Fruit fly (Drosophila melanogaster) whole organism, prepupa: Measurements from ENCODE around the gene CG3168.

Experiments used
- Blimp-1 ChIP-seq: fragments of 200-800 bp; sonication (Bioruptor generic); optimal IDR thresholded peaks from 3 replicates; lab custom pipeline; 2017; ENCODE audit warnings: missing biosample characterization, missing genetic modification characterization, mild to moderate bottlenecking, moderate library complexity, missing genetic modification reagents
- CG10631 ChIP-seq: fragments of 200-800 bp; sonication (Bioruptor generic); optimal IDR thresholded peaks from 2 replicates; lab custom pipeline; 2016; ENCODE audit warnings: missing biosample characterization, missing genetic modification characterization
- CG10669 ChIP-seq: fragments of 200-800 bp; sonication (Bioruptor generic); optimal IDR thresholded peaks from 3 replicates; lab custom pipeline; 2018; ENCODE audit warnings: missing biosample characterization, mild to moderate bottlenecking, missing genetic modification characterization, moderate library complexity
- CG11762 ChIP-seq: fragments of 200-800 bp; sonication (Bioruptor generic); optimal IDR thresholded peaks from 3 replicates; lab custom pipeline; 2016; ENCODE audit warnings: missing biosample characterization, missing genetic modification characterization; ENCODE audit not compliant: insufficient read depth
- CG11902 ChIP-seq: fragments of 200-800 bp; sonication (Bioruptor generic); optimal IDR thresholded peaks from 3 replicates; lab custom pipeline; 2016; ENCODE audit warnings: missing biosample characterization, missing genetic modification characterization
- CG15336 ChIP-seq: fragments of 200-800 bp; sonication (Bioruptor generic); IDR thresholded peaks from 2 replicates; pipeline ENCODE4 v1.3.6; 2022; ENCODE audit warnings: missing biosample characterization, missing genetic modification characterization
- CG1621 ChIP-seq: fragments of 200-800 bp; sonication (Bioruptor generic); optimal IDR thresholded peaks from 3 replicates; lab custom pipeline; 2018; ENCODE audit warnings: missing biosample characterization, mild to moderate bottlenecking, missing genetic modification characterization
- CG16779 ChIP-seq: fragments of 200-800 bp; sonication (Bioruptor generic); optimal IDR thresholded peaks from 3 replicates; lab custom pipeline; 2017; ENCODE audit warnings: missing biosample characterization, mild to moderate bottlenecking, missing genetic modification characterization
- CG3032 ChIP-seq: fragments of 200-800 bp; optimal IDR thresholded peaks from 2 replicates; lab custom pipeline; 2019; ENCODE audit warnings: missing biosample characterization, mild to moderate bottlenecking, missing genetic modification characterization, moderate library complexity
- CG34406 ChIP-seq: fragments of 200-800 bp; sonication (Bioruptor generic); optimal IDR thresholded peaks from 3 replicates; lab custom pipeline; 2016; ENCODE audit warnings: missing biosample characterization, missing genetic modification characterization
- CG3919 ChIP-seq: fragments of 200-800 bp; sonication (Bioruptor generic); optimal IDR thresholded peaks from 3 replicates; lab custom pipeline; 2016; ENCODE audit warnings: missing biosample characterization, missing genetic modification characterization
- CG4318 ChIP-seq: fragments of 200-800 bp; sonication (Bioruptor generic); optimal IDR thresholded peaks from 3 replicates; lab custom pipeline; 2017; ENCODE audit warnings: missing biosample characterization, mild to moderate bottlenecking, missing genetic modification characterization
- CG6163 ChIP-seq: fragments of 200-800 bp; sonication (Bioruptor generic); IDR thresholded peaks from 3 replicates; pipeline ENCODE4 v1.3.6; 2022; ENCODE audit warnings: missing biosample characterization, missing genetic modification characterization
- CG6276 ChIP-seq: fragments of 200-800 bp; sonication (Bioruptor generic); optimal IDR thresholded peaks from 2 replicates; lab custom pipeline; 2017; ENCODE audit warnings: missing biosample characterization, mild to moderate bottlenecking, missing genetic modification characterization
- CG6808 ChIP-seq: fragments of 200-800 bp; sonication (Bioruptor generic); optimal IDR thresholded peaks from 3 replicates; lab custom pipeline; 2017; ENCODE audit warnings: missing biosample characterization, missing genetic modification characterization, mild to moderate bottlenecking, moderate library complexity, missing genetic modification reagents
- CG6854 ChIP-seq: fragments of 200-800 bp; sonication (Bioruptor generic); optimal IDR thresholded peaks from 2 replicates; lab custom pipeline; 2017; ENCODE audit warnings: missing biosample characterization, mild to moderate bottlenecking, missing genetic modification characterization
- CG7368 ChIP-seq: fragments of 200-800 bp; sonication (Bioruptor generic); optimal IDR thresholded peaks from 3 replicates; lab custom pipeline; 2016; ENCODE audit warnings: missing biosample characterization, missing genetic modification characterization
- CG8119 ChIP-seq: fragments of 200-800 bp; sonication (Bioruptor generic); IDR thresholded peaks from 3 replicates; pipeline ENCODE4 v1.3.6; 2022; ENCODE audit warnings: missing biosample characterization, missing genetic modification characterization
- CG8319 ChIP-seq: fragments of 200-800 bp; sonication (Bioruptor generic); optimal IDR thresholded peaks from 3 replicates; lab custom pipeline; 2016; ENCODE audit warnings: missing biosample characterization, missing genetic modification characterization
- CG8632 ChIP-seq: fragments of 200-800 bp; sonication (Bioruptor generic); optimal IDR thresholded peaks from 3 replicates; lab custom pipeline; 2016; ENCODE audit warnings: missing biosample characterization, missing genetic modification characterization
- Eip75B ChIP-seq: fragments of 200-800 bp; sonication (Bioruptor generic); optimal IDR thresholded peaks from 3 replicates; lab custom pipeline; 2016; ENCODE audit warnings: missing biosample characterization, missing genetic modification characterization
- Eip78C ChIP-seq: fragments of 200-800 bp; sonication (Bioruptor generic); peaks from one replicate; lab custom pipeline; 2016; ENCODE audit warnings: missing biosample characterization, missing genetic modification characterization
- Eip93F ChIP-seq: fragments of 200-800 bp; sonication (Bioruptor generic); optimal IDR thresholded peaks from 2 replicates; lab custom pipeline; 2016; ENCODE audit warnings: missing biosample characterization, mild to moderate bottlenecking, missing genetic modification characterization
- Ets96B ChIP-seq: fragments of 200-800 bp; optimal IDR thresholded peaks from 2 replicates; lab custom pipeline; 2019; ENCODE audit warnings: missing biosample characterization, mild to moderate bottlenecking, missing genetic modification characterization, moderate library complexity
- Gug ChIP-seq: fragments of 200-800 bp; sonication (Bioruptor generic); IDR thresholded peaks from 2 replicates; pipeline ENCODE4 v1.3.6; 2022; ENCODE audit warnings: missing biosample characterization, missing genetic modification characterization
- Hr38 ChIP-seq: sonication (Bioruptor generic); optimal IDR thresholded peaks from 2 replicates; lab custom pipeline; 2016; ENCODE audit warnings: missing biosample characterization, missing genetic modification characterization
- Hr39 ChIP-seq: fragments of 200-800 bp; sonication (Bioruptor generic); optimal IDR thresholded peaks from 2 replicates; lab custom pipeline; 2016; ENCODE audit warnings: missing biosample characterization, missing genetic modification characterization
- Hr4 ChIP-seq: fragments of 200-800 bp; sonication (Bioruptor generic); optimal IDR thresholded peaks from 3 replicates; lab custom pipeline; 2016; ENCODE audit warnings: missing biosample characterization, missing genetic modification characterization
- Lpt ChIP-seq: fragments of 200-800 bp; sonication (Bioruptor generic); optimal IDR thresholded peaks from 3 replicates; lab custom pipeline; 2016; ENCODE audit warnings: missing biosample characterization, missing genetic modification characterization
- Met ChIP-seq: fragments of 200-800 bp; sonication (Bioruptor generic); optimal IDR thresholded peaks from 3 replicates; lab custom pipeline; 2016; ENCODE audit warnings: missing biosample characterization, missing genetic modification characterization
- OdsH ChIP-seq: fragments of 200-800 bp; sonication (Bioruptor generic); optimal IDR thresholded peaks from 3 replicates; lab custom pipeline; 2016; ENCODE audit warnings: missing biosample characterization, missing genetic modification characterization
- Smox ChIP-seq: fragments of 200-800 bp; sonication (Bioruptor generic); optimal IDR thresholded peaks from 3 replicates; lab custom pipeline; 2016; ENCODE audit warnings: missing biosample characterization, missing genetic modification characterization
- Sox102F ChIP-seq: fragments of 200-800 bp; sonication (Bioruptor generic); optimal IDR thresholded peaks from 2 replicates; lab custom pipeline; 2016; ENCODE audit warnings: missing biosample characterization, mild to moderate bottlenecking, missing genetic modification characterization
- Sox14 ChIP-seq: fragments of 200-800 bp; sonication (Bioruptor generic); optimal IDR thresholded peaks from 3 replicates; lab custom pipeline; 2016; ENCODE audit warnings: missing biosample characterization, missing genetic modification characterization
- Sox15 ChIP-seq: fragments of 200-800 bp; sonication (Bioruptor generic); optimal IDR thresholded peaks from 3 replicates; lab custom pipeline; 2016; ENCODE audit warnings: missing biosample characterization, missing genetic modification characterization
- achi ChIP-seq: fragments of 200-800 bp; sonication (Bioruptor generic); optimal IDR thresholded peaks from 3 replicates; lab custom pipeline; 2016; ENCODE audit warnings: missing biosample characterization, missing genetic modification characterization
- acj6 ChIP-seq: fragments of 200-800 bp; sonication (Bioruptor generic); optimal IDR thresholded peaks from 3 replicates; lab custom pipeline; 2016; ENCODE audit warnings: missing biosample characterization, missing genetic modification characterization
- cyc ChIP-seq: fragments of 200-800 bp; sonication (Bioruptor generic); optimal IDR thresholded peaks from 3 replicates; lab custom pipeline; 2016; ENCODE audit warnings: missing biosample characterization, missing genetic modification characterization
- dac ChIP-seq: fragments of 200-800 bp; sonication (Bioruptor generic); optimal IDR thresholded peaks from 2 replicates; lab custom pipeline; 2017; ENCODE audit warnings: missing biosample characterization, mild to moderate bottlenecking, missing genetic modification characterization
- eg ChIP-seq: fragments of 200-800 bp; sonication (Bioruptor generic); IDR thresholded peaks from 3 replicates; pipeline ENCODE4 v1.3.6; 2022; ENCODE audit warnings: missing biosample characterization, missing genetic modification characterization
- fd59A ChIP-seq: fragments of 200-800 bp; sonication (Bioruptor generic); optimal IDR thresholded peaks from 2 replicates; lab custom pipeline; 2017; ENCODE audit warnings: missing biosample characterization, mild to moderate bottlenecking, missing genetic modification characterization, missing genetic modification reagents
- fkh ChIP-seq: fragments of 200-800 bp; sonication (Bioruptor generic); optimal IDR thresholded peaks from 3 replicates; lab custom pipeline; 2017; ENCODE audit warnings: missing biosample characterization, mild to moderate bottlenecking, missing genetic modification characterization, moderate library complexity
- lz ChIP-seq: fragments of 200-800 bp; sonication (Bioruptor generic); optimal IDR thresholded peaks from 3 replicates; lab custom pipeline; 2016; ENCODE audit warnings: missing biosample characterization, missing genetic modification characterization
- pdm3 ChIP-seq: fragments of 200-800 bp; sonication (Bioruptor generic); optimal IDR thresholded peaks from 3 replicates; lab custom pipeline; 2016; ENCODE audit warnings: missing biosample characterization, missing genetic modification characterization
- salr ChIP-seq, 2 experiments: fragments of 200-800 bp; sonication (Bioruptor generic); optimal IDR thresholded peaks; 3 replicates each; lab custom pipeline; 2016 to 2018; ENCODE audit warnings: missing biosample characterization in 2 of 2, missing genetic modification characterization in 2 of 2, mild to moderate bottlenecking in 1 of 2
- svp ChIP-seq: fragments of 200-800 bp; sonication (Bioruptor generic); peaks from one replicate; lab custom pipeline; 2016; ENCODE audit warnings: missing biosample characterization, missing genetic modification characterization
- topi ChIP-seq: fragments of 200-800 bp; sonication (Bioruptor generic); optimal IDR thresholded peaks from 3 replicates; lab custom pipeline; 2016; ENCODE audit warnings: missing biosample characterization, missing genetic modification characterization
- vri ChIP-seq: fragments of 200-800 bp; sonication (Bioruptor generic); optimal IDR thresholded peaks from 3 replicates; lab custom pipeline; 2016; ENCODE audit warnings: missing biosample characterization, mild to moderate bottlenecking, missing genetic modification characterization

The CG3168 gene

DNA sequence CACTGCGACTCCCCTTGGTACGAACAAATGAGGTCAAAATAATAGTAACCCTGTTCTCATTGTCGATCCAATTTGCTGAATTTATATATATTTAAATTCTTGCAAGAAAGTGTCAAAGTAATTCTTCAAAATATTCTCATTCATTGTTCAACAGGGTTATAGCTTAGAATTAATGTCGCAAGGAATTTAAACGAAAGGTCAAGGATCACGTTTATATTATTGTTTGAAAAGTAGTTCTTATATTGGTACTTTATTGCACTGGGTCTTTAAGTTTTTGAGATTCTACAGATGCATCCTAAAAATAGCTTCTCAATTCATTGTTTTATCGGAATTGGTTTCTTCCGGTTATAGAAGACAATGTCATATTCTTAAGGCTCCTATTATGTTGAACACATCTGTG, 35.8 kb downstream of the CG3168 start (continued):
- TF ChIP-seq cyc (GFP tag; lab: Kevin White, UChicago), result no peak
- TF ChIP-seq Eip78C, result peak; percentile 70
- TF ChIP-seq CG6854 (GFP tag; lab: Kevin White, UChicago), result no peak
- no peak for TF ChIP-seq Gug
- no peak for TF ChIP-seq eg (GFP tag; lab: Robert Waterston, UW)
- TF ChIP-seq Smox (GFP tag; lab: Kevin White, UChicago), result no peak
- no peak for TF ChIP-seq Sox15
- no peak for TF ChIP-seq Lpt (GFP tag; lab: Kevin White, UChicago)
- no peak for TF ChIP-seq Blimp-1 (GFP tag; lab: Kevin White, UChicago)
- TF ChIP-seq CG34406 (GFP tag; lab: Kevin White, UChicago), result no peak
- no peak for TF ChIP-seq Eip93F (GFP tag; lab: Kevin White, UChicago)
- TF ChIP-seq CG6163, result no peak
- peak; percentile 28 for TF ChIP-seq svp (GFP tag; lab: Kevin White, UChicago)
- TF ChIP-seq fkh (GFP tag; lab: Kevin White, UChicago), result no peak
- no peak for TF ChIP-seq CG3919
- peak; percentile 47 for TF ChIP-seq fd59A
- no peak for TF ChIP-seq vri (GFP tag; lab: Kevin White, UChicago)
- TF ChIP-seq OdsH (GFP tag; lab: Kevin White, UChicago), result peak; percentile 19
- TF ChIP-seq, all 60 proteins: peak for 21

DNA sequence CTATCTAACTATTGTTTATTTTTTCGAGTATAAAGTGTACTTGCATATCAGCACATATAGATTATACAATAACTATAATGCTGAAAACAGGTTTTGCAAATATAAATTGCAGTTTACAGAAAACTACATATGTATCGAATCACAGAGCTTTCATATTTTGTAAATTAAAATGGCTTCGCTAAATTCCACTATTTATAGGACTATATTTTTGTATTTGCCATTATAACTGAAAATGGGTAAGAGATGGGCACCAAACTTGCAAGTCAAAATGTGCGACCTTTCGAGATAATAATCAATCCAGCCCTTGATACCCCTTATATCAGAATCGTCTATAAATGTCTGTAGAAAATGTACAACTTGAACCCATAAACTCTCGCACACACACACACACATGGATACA, 36.5 kb downstream of the CG3168 start:
- peak; percentile 28 for TF ChIP-seq CG4318 (GFP tag; lab: Kevin White, UChicago)
- no peak for TF ChIP-seq vri (GFP tag; lab: Kevin White, UChicago)
- TF ChIP-seq CG8632 (GFP tag; lab: Kevin White, UChicago), result no peak
- no peak for TF ChIP-seq eg (GFP tag; lab: Robert Waterston, UW)
- peak; percentile 11 for TF ChIP-seq OdsH (GFP tag; lab: Kevin White, UChicago)
- TF ChIP-seq Ets96B (tag; lab: Kevin White, UChicago), result peak; percentile 18
- TF ChIP-seq achi (GFP tag; lab: Kevin White, UChicago), result no peak
- TF ChIP-seq Met (GFP tag; lab: Kevin White, UChicago), result no peak
- TF ChIP-seq Eip93F (GFP tag; lab: Kevin White, UChicago), result no peak
- TF ChIP-seq CG16779 (tag; lab: Kevin White, UChicago), result no peak
- TF ChIP-seq CG10669, result peak; percentile 2
- TF ChIP-seq topi (GFP tag; lab: Kevin White, UChicago), result no peak
- TF ChIP-seq CG15336 (GFP tag; lab: Robert Waterston, UW), result 0 out of 2 replicates have a peak, but pooled peaks have one; percentile 20
- no peak for TF ChIP-seq CG11902 (GFP tag; lab: Kevin White, UChicago)
- peak in 1 of 2 experiments; percentile 36 for TF ChIP-seq salr (GFP tag; optimal IDR thresholded peaks at IDR 0.05; lab: Kevin White, UChicago)
- no peak for TF ChIP-seq CG3919
- TF ChIP-seq Blimp-1 (GFP tag; lab: Kevin White, UChicago), result no peak
- peak; percentile 12 for TF ChIP-seq acj6
- peak; percentile 36 for TF ChIP-seq Hr4 (GFP tag; lab: Kevin White, UChicago)
- peak; percentile 23 for TF ChIP-seq CG10631 (GFP tag; lab: Kevin White, UChicago)
- TF ChIP-seq pdm3, result peak; percentile 39
- no peak for TF ChIP-seq fkh (GFP tag; lab: Kevin White, UChicago)
- peak; percentile 6 for TF ChIP-seq CG6276
- TF ChIP-seq Hr39, result no peak
- peak; percentile 29 for TF ChIP-seq CG3032
- TF ChIP-seq CG34406 (GFP tag; lab: Kevin White, UChicago), result no peak
- no peak for TF ChIP-seq Sox15
- TF ChIP-seq CG6163, result no peak; the same call in 2 of the 3 replicates
- no peak for TF ChIP-seq lz (GFP tag; lab: Kevin White, UChicago)
- TF ChIP-seq Eip78C, result peak; percentile 67
- TF ChIP-seq dac (GFP tag; lab: Kevin White, UChicago), result no peak
- TF ChIP-seq Eip75B (GFP tag; lab: Kevin White, UChicago), result peak; percentile 12
- TF ChIP-seq Gug, result 0 out of 2 replicates have a peak, but pooled peaks have one; percentile 10
- peak; percentile 27; the same call in 1 of the 3 replicates for TF ChIP-seq CG8119
- no peak for TF ChIP-seq Sox102F (GFP tag; lab: Kevin White, UChicago)
- TF ChIP-seq CG8319 (GFP tag; lab: Kevin White, UChicago), result no peak
- TF ChIP-seq fd59A, result peak; percentile 35
- TF ChIP-seq CG6808, result peak; percentile 21
- peak; percentile 11 for TF ChIP-seq Sox14 (GFP tag; lab: Kevin White, UChicago)
- TF ChIP-seq Hr38 (GFP tag; lab: Kevin White, UChicago), result no peak
- no peak for TF ChIP-seq CG7368 (GFP tag; lab: Kevin White, UChicago)
- no peak for TF ChIP-seq CG1621
- TF ChIP-seq CG11762 (GFP tag; lab: Kevin White, UChicago), result no peak
- no peak for TF ChIP-seq CG6854 (GFP tag; lab: Kevin White, UChicago)
